Worm (Caenorhabditis elegans) whole organism, L4 larva: ENCODE measurements around the gene pat-6.

ENCODE experiments used
- F10B5.3 ChIP-seq: sonication (generic microtip); optimal IDR thresholded peaks from 2 replicates; lab custom pipeline; 2016; ENCODE audit warnings: mild to moderate bottlenecking, missing genetic modification characterization, missing compliant biosample characterization
- F37D6.2 ChIP-seq: sonication (generic microtip); optimal IDR thresholded peaks from 2 replicates; lab custom pipeline; 2016; ENCODE audit warnings: mild to moderate bottlenecking, missing genetic modification characterization, missing compliant biosample characterization
- Y48G9A.11 ChIP-seq: fragments of 200-800 bp; sonication (Bioruptor generic); IDR thresholded peaks from 2 replicates; pipeline ENCODE4 v1.3.6; 2022; ENCODE audit warnings: missing genetic modification reagents, missing genetic modification characterization, missing compliant biosample characterization
- Y5F2A.4 ChIP-seq: fragments of 200-800 bp; sonication (Bioruptor generic); optimal IDR thresholded peaks from 2 replicates; lab custom pipeline; 2018; ENCODE audit warnings: mild to moderate bottlenecking, missing genetic modification characterization, missing compliant biosample characterization
- ZK337.2 ChIP-seq: fragments of 200-800 bp; sonication (Bioruptor generic); IDR thresholded peaks from 2 replicates; pipeline ENCODE4 v1.3.6; 2022; ENCODE audit warnings: missing genetic modification reagents, missing genetic modification characterization, missing compliant biosample characterization
- aha-1 ChIP-seq: fragments of 150-350 bp; peaks from one replicate; lab custom pipeline; 2014; ENCODE audit warnings: missing biosample characterization, missing genetic modification characterization
- attf-4 ChIP-seq: sonication (generic microtip); optimal IDR thresholded peaks from 3 replicates; lab custom pipeline; 2017; ENCODE audit warnings: missing biosample characterization, missing genetic modification characterization
- ceh-82 ChIP-seq: sonication (generic microtip); optimal IDR thresholded peaks from 2 replicates; lab custom pipeline; 2017; ENCODE audit warnings: missing biosample characterization, missing genetic modification characterization
- ces-1 ChIP-seq: fragments of 150-350 bp; sonication (generic microtip); optimal IDR thresholded peaks from 4 replicates; lab custom pipeline; 2014; ENCODE audit warnings: missing biosample characterization, missing genetic modification reagents, missing genetic modification characterization
- cey-2 ChIP-seq: sonication (generic microtip); optimal IDR thresholded peaks from 3 replicates; lab custom pipeline; 2017; ENCODE audit warnings: missing genetic modification characterization, mild to moderate bottlenecking, missing compliant biosample characterization, antibody characterized with exemption, borderline replicate concordance; ENCODE audit not compliant: insufficient read depth
- ctbp-1 ChIP-seq: fragments of 200-800 bp; sonication (Bioruptor generic); IDR thresholded peaks from 2 replicates; pipeline ENCODE4 v1.3.6; 2022; ENCODE audit warnings: missing genetic modification reagents, missing genetic modification characterization, missing compliant biosample characterization
- daf-16 ChIP-seq, 3 experiments: sonication (generic microtip); optimal IDR thresholded peaks; 2 replicates each; lab custom pipeline; 2016 to 2017; ENCODE audit warnings: missing genetic modification characterization in 3 of 3, missing genetic modification reagents in 3 of 3, mild to moderate bottlenecking in 2 of 3, missing compliant biosample characterization in 2 of 3, missing biosample characterization in 1 of 3, moderate library complexity in 1 of 3
- daf-19 ChIP-seq: fragments of 200-800 bp; sonication (Bioruptor generic); conservative IDR thresholded peaks from 2 replicates; pipeline ENCODE4 v1.3.6; 2022; ENCODE audit warnings: missing genetic modification characterization, missing compliant biosample characterization
- daf-8 ChIP-seq: fragments of 200-800 bp; sonication (Bioruptor generic); IDR thresholded peaks from 2 replicates; pipeline ENCODE4 v1.3.6; 2022; ENCODE audit warnings: missing genetic modification characterization, missing compliant biosample characterization
- dmd-6 ChIP-seq: fragments of 200-800 bp; sonication (Bioruptor generic); IDR thresholded peaks from 2 replicates; pipeline ENCODE4 v1.3.6; 2022; ENCODE audit warnings: missing genetic modification reagents, missing genetic modification characterization, missing compliant biosample characterization
- dve-1 ChIP-seq: sonication (generic microtip); optimal IDR thresholded peaks from 2 replicates; lab custom pipeline; 2017; ENCODE audit warnings: antibody characterized with exemption, mild to moderate bottlenecking, missing genetic modification characterization, missing compliant biosample characterization; ENCODE audit not compliant: insufficient read depth
- egl-43 ChIP-seq: fragments of 200-800 bp; sonication (Bioruptor generic); IDR thresholded peaks from 2 replicates; pipeline ENCODE4 v1.3.6; 2022; ENCODE audit warnings: missing genetic modification reagents, missing genetic modification characterization, missing compliant biosample characterization
- fkh-10 ChIP-seq: fragments of 150-350 bp; optimal IDR thresholded peaks from 2 replicates; lab custom pipeline; 2014; ENCODE audit warnings: missing biosample characterization, missing genetic modification reagents, missing genetic modification characterization
- hlh-11 ChIP-seq: fragments of 200-800 bp; sonication (Bioruptor generic); optimal IDR thresholded peaks from 2 replicates; lab custom pipeline; 2018; ENCODE audit warnings: mild to moderate bottlenecking, missing genetic modification characterization, missing compliant biosample characterization
- hlh-30 ChIP-seq: sonication (generic microtip); optimal IDR thresholded peaks from 2 replicates; lab custom pipeline; 2017; ENCODE audit warnings: antibody characterized with exemption, mild to moderate bottlenecking, missing genetic modification characterization, missing compliant biosample characterization; ENCODE audit not compliant: insufficient read depth
- jun-1 ChIP-seq: fragments of 150-350 bp; optimal IDR thresholded peaks from 2 replicates; lab custom pipeline; 2014; ENCODE audit warnings: missing biosample characterization, missing genetic modification reagents, missing genetic modification characterization
- lim-7 ChIP-seq: fragments of 200-800 bp; sonication (Bioruptor generic); IDR thresholded peaks from 2 replicates; pipeline ENCODE4 v1.3.6; 2022; ENCODE audit warnings: missing genetic modification characterization, missing compliant biosample characterization
- lin-1 ChIP-seq: fragments of 200-800 bp; sonication (Bioruptor generic); IDR thresholded peaks from 2 replicates; pipeline ENCODE4 v1.3.6; 2022; ENCODE audit warnings: missing genetic modification reagents, missing genetic modification characterization, missing compliant biosample characterization
- madf-9 ChIP-seq: fragments of 200-800 bp; sonication (Bioruptor generic); conservative IDR thresholded peaks from 2 replicates; pipeline ENCODE4 v1.3.6; 2022; ENCODE audit warnings: missing genetic modification reagents, missing genetic modification characterization, missing compliant biosample characterization
- mdl-1 ChIP-seq, 2 experiments: fragments of 150-350 bp in 1 of 2; sonication (generic microtip) in 1 of 2; optimal IDR thresholded peaks; 2 replicates each; lab custom pipeline; 2014 to 2017; ENCODE audit warnings: missing biosample characterization in 2 of 2, missing genetic modification characterization in 2 of 2
- mep-1 ChIP-seq: fragments of 150-350 bp; sonication (generic microtip); optimal IDR thresholded peaks from 3 replicates; lab custom pipeline; 2014; ENCODE audit warnings: missing biosample characterization, missing genetic modification characterization
- mxl-2 ChIP-seq: fragments of 200-800 bp; sonication (Bioruptor generic); conservative IDR thresholded peaks from 2 replicates; pipeline ENCODE4 v1.3.6; 2022; ENCODE audit warnings: missing genetic modification reagents, missing genetic modification characterization, missing compliant biosample characterization
- mxl-3 ChIP-seq: fragments of 200-800 bp; sonication (Bioruptor generic); optimal IDR thresholded peaks from 2 replicates; lab custom pipeline; 2018; ENCODE audit warnings: mild to moderate bottlenecking, missing genetic modification characterization, missing compliant biosample characterization
- nhr-11 ChIP-seq: fragments of 150-350 bp; optimal IDR thresholded peaks from 2 replicates; lab custom pipeline; 2014; ENCODE audit warnings: missing biosample characterization, missing genetic modification characterization
- nhr-28 ChIP-seq: fragments of 150-350 bp; optimal IDR thresholded peaks from 2 replicates; lab custom pipeline; 2014; ENCODE audit warnings: missing biosample characterization, missing genetic modification characterization
- nhr-48 ChIP-seq: sonication (generic microtip); optimal IDR thresholded peaks from 2 replicates; lab custom pipeline; 2016; ENCODE audit warnings: mild to moderate bottlenecking, missing genetic modification characterization, missing compliant biosample characterization
- nhr-76 ChIP-seq: fragments of 150-350 bp; optimal IDR thresholded peaks from 2 replicates; lab custom pipeline; 2014; ENCODE audit warnings: missing biosample characterization, missing genetic modification characterization
- nhr-77 ChIP-seq: fragments of 150-350 bp; optimal IDR thresholded peaks from 2 replicates; lab custom pipeline; 2014; ENCODE audit warnings: missing biosample characterization, missing genetic modification characterization
- php-3 ChIP-seq: fragments of 200-800 bp; sonication (Bioruptor generic); IDR thresholded peaks from 2 replicates; pipeline ENCODE4 v1.3.6; 2022; ENCODE audit warnings: missing genetic modification reagents, missing genetic modification characterization, missing compliant biosample characterization
- pqm-1 ChIP-seq: sonication (generic microtip); optimal IDR thresholded peaks from 2 replicates; lab custom pipeline; 2017; ENCODE audit warnings: missing biosample characterization, missing genetic modification characterization
- saeg-2 ChIP-seq: fragments of 200-800 bp; sonication (Bioruptor generic); IDR thresholded peaks from 2 replicates; pipeline ENCODE4 v1.3.6; 2022; ENCODE audit warnings: missing genetic modification reagents, missing genetic modification characterization, missing compliant biosample characterization
- snpc-4 ChIP-seq: fragments of 150-350 bp; optimal IDR thresholded peaks from 2 replicates; lab custom pipeline; 2014; ENCODE audit warnings: missing biosample characterization, missing genetic modification characterization
- tra-1 ChIP-seq: fragments of 200-800 bp; sonication (Bioruptor generic); IDR thresholded peaks from 2 replicates; pipeline ENCODE4 v1.3.6; 2022; ENCODE audit warnings: missing genetic modification reagents, missing genetic modification characterization, missing compliant biosample characterization
- unc-130 ChIP-seq: sonication (generic microtip); optimal IDR thresholded peaks from 2 replicates; lab custom pipeline; 2016; ENCODE audit warnings: missing genetic modification reagents, missing genetic modification characterization, missing compliant biosample characterization
- unc-62 ChIP-seq, 3 experiments: fragments of 150-350 bp in 1 of 3; sonication (generic microtip); optimal IDR thresholded peaks in 2 of 3; peaks in 1 of 3; 1 replicate in 1 of 3; 2 replicates in 2 of 3; lab custom pipeline; 2014 to 2017; ENCODE audit warnings: missing biosample characterization in 3 of 3, missing genetic modification characterization in 3 of 3, missing genetic modification reagents in 3 of 3, missing genotype in 1 of 3

The pat-6 gene

DNA sequence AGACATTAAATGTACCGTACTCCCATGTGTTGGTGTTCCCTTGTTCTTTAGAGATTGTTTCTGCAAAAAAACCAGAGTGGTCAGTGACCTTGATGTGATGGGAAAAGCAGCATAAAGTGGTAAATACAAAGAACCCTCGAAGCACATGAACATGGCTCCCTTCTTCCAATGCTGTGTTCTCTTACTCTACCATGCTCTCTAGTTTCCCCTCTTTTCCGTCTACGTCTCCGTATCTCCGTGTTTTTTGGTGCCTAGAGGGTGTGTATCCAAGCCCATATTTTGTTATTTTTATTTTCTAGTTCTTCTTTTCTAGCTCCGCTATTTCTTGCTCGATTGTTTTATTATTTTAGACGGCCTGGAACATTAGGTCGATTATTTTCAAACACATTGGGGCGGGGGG is 42.5 kb upstream of the pat-6 start (continued):
- TF ChIP-seq madf-9 (GFP tag; lab: Robert Waterston, UW) (no peak), daf-8 (GFP tag; lab: Robert Waterston, UW) (no peak), daf-19 (GFP tag; lab: Robert Waterston, UW) (no peak), egl-43 (GFP tag; lab: Robert Waterston, UW) (no peak), lim-7 (GFP tag; lab: Robert Waterston, UW) (no peak), ceh-82 (no peak), lin-1 (no peak), mdl-1 (tag; optimal IDR thresholded peaks at IDR 0.05; lab: Kevin White, UChicago) (no peak), ctbp-1 (GFP tag; lab: Robert Waterston, UW) (no peak), attf-4 (tag; lab: Kevin White, UChicago) (no peak), hlh-11 (peak; percentile 36), mxl-2 (GFP tag; lab: Robert Waterston, UW) (no peak), fkh-10 (GFP tag; lab: Kevin White, UChicago) (no peak), ces-1 (no peak), saeg-2 (no peak), nhr-76 (tag; lab: Kevin White, UChicago) (no peak), jun-1 (tag; lab: Kevin White, UChicago) (no peak), hlh-30 (peak; percentile 54), unc-130 (no peak), F37D6.2 (no peak), Y48G9A.11 (GFP tag; lab: Robert Waterston, UW) (no peak), Y5F2A.4 (no peak), F10B5.3 (tag; lab: Kevin White, UChicago) (no peak), ZK337.2 (no peak), nhr-11 (tag; lab: Kevin White, UChicago) (peak; percentile 37), mxl-3 (GFP tag; lab: Kevin White, UChicago) (no peak)

DNA sequence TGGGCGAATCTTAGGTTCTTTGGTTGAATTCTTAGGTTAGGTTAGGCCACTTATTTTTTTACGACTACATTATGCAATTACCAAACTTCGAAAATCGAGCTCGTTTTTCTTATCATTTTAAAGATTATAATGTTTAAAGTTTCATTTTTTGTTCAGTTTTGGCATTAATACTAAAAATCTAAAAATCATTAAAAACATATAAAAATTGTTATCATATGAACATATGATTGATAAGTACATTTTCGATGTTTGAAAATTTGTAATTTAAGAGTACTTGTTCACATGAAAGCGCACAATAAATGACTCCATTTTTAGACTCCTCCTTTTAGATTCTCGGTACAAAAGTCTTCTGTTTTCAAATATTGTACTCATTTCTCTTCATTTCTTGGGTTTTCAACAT is 41.1 kb upstream of the pat-6 start:
- no peak for TF ChIP-seq daf-8 (GFP tag; lab: Robert Waterston, UW)
- no peak for TF ChIP-seq cey-2 (tag; lab: Kevin White, UChicago)
- peak; percentile 89 for TF ChIP-seq php-3
- TF ChIP-seq daf-16 (GFP tag; optimal IDR thresholded peaks at IDR 0.05; lab: Kevin White, UChicago) = no peak
- peak; percentile 28 for TF ChIP-seq daf-16 (tag; optimal IDR thresholded peaks at IDR 0.05; lab: Kevin White, UChicago)
- TF ChIP-seq mdl-1 (tag; optimal IDR thresholded peaks at IDR 0.05; lab: Kevin White, UChicago) = no peak
- peak; percentile 22 for TF ChIP-seq nhr-77 (tag; lab: Kevin White, UChicago)
- TF ChIP-seq dve-1 (tag; lab: Kevin White, UChicago) = peak; percentile 52
- TF ChIP-seq nhr-28 = peak; percentile 42
- TF ChIP-seq dmd-6 = no peak
- TF ChIP-seq lim-7 (GFP tag; lab: Robert Waterston, UW) = no peak
- no peak for TF ChIP-seq F37D6.2
- TF ChIP-seq pqm-1 (tag; lab: Kevin White, UChicago) = peak; percentile 22

DNA sequence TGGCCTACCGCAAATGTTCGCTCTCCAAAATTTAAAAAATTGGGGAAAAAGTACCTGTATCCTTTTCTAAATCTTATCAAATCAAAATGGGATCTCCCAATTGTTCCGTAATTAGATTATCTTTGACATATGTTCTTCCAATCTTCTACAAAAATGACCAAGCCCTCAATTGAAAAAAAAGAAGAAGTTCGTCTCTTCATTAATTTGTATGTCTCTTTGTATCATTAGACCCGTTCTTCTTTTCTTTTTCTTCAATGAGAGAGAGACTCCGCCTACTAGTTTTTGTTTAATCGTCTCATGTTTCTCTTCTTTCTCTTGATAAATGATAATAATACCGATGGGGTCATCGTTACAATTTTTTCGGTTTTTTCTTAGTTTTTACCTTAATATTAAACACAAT is 39.2 kb upstream of the pat-6 start:
- 0 out of 2 replicates have a peak, but pooled peaks have one; percentile 20 for TF ChIP-seq tra-1 (GFP tag; lab: Robert Waterston, UW)
- TF ChIP-seq unc-62 (GFP tag; optimal IDR thresholded peaks at IDR 0.05 in 1 of 2; lab: Kevin White, UChicago) = peak in 1 of 2 experiments; percentile 67
- no peak for TF ChIP-seq unc-62 (tag; optimal IDR thresholded peaks at IDR 0.05; lab: Kevin White, UChicago)
- no peak for TF ChIP-seq unc-130
- peak; percentile 4 for TF ChIP-seq mep-1 (tag; lab: Kevin White, UChicago)
- peak; percentile 19 for TF ChIP-seq hlh-30
- no peak for TF ChIP-seq snpc-4 (tag; lab: Kevin White, UChicago)
- TF ChIP-seq aha-1 (tag; lab: Kevin White, UChicago) = peak; percentile 77
- TF ChIP-seq dmd-6 = 0 out of 2 replicates have a peak, but pooled peaks have one; percentile 14
- TF ChIP-seq nhr-48 (tag; lab: Kevin White, UChicago) = peak; percentile 11
